Fruit fly (Drosophila melanogaster): ENCODE data around the gene CG3632.

DNA sequence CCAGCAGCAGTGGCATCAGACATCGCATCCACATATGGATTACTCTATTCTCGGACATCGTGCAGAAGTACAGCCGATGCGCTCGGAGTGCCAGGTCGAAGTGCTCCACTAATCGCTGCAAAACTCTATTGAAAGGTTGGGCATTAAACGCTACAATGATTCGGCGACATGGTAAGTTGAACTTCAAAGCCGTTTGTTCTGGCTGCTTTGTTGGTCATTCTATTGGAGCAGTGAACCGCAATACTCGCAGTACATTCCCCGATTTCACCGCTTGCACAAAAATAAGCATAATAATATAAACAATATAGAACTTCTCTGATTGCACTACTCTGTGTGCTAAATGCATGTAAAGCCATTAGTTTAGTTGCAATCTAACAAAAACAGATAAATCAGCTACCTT is 30.0 kb upstream of the CG3632 start, which contains the start of gene CG12507:
- TF ChIP-seq CG8478 (optimal IDR thresholded peaks at IDR 0.05) (no peak), CTCF (optimal IDR thresholded peaks at IDR 0.05) (no peak)

Measured in S2 (cell line).